Fruit fly (Drosophila melanogaster): ENCODE results near the gene Tyler.

The Tyler gene

dm6 chrX:19604997-19605396 lies 6.3 kb upstream of the Tyler start, which contains the start of gene CG14207 (continued):
- no peak for TF ChIP-seq CG6276 (GFP tag; optimal IDR thresholded peaks at IDR 0.05)
- TF ChIP-seq topi (GFP tag; optimal IDR thresholded peaks at IDR 0.05) = no peak
- no peak for TF ChIP-seq cyc (GFP tag; optimal IDR thresholded peaks at IDR 0.05)
- TF ChIP-seq CG6163 (GFP tag; IDR thresholded peaks at IDR 0.05) = peak; percentile 47; the same call in 1 of the 3 replicates
- no peak for TF ChIP-seq Eip93F (GFP tag; optimal IDR thresholded peaks at IDR 0.05)
- no peak for TF ChIP-seq pdm3 (GFP tag; optimal IDR thresholded peaks at IDR 0.05)
- no peak for TF ChIP-seq Gug (GFP tag; IDR thresholded peaks at IDR 0.05)
- TF ChIP-seq Hr38 (GFP tag; optimal IDR thresholded peaks at IDR 0.05) = no peak
- TF ChIP-seq fd59A (GFP tag; optimal IDR thresholded peaks at IDR 0.05) = no peak
- no peak for TF ChIP-seq CG11294 (GFP tag; IDR thresholded peaks at IDR 0.05)
- TF ChIP-seq salr (GFP tag; optimal IDR thresholded peaks at IDR 0.05) = no peak
- TF ChIP-seq CG8319 (GFP tag; optimal IDR thresholded peaks at IDR 0.05) = no peak

- no peak for TF ChIP-seq Eip78C (GFP tag)
- TF ChIP-seq net (GFP tag; optimal IDR thresholded peaks at IDR 0.05) = peak; percentile 10
- no peak for TF ChIP-seq CG10669 (GFP tag; optimal IDR thresholded peaks at IDR 0.05)
- TF ChIP-seq fkh (GFP tag; optimal IDR thresholded peaks at IDR 0.05) = peak; percentile 37
Measured at dm6 chrX:19605915-19606314, 5.4 kb upstream of the Tyler start.

- TF ChIP-seq topi (GFP tag; optimal IDR thresholded peaks at IDR 0.05) = no peak
- TF ChIP-seq CG6276 (GFP tag; optimal IDR thresholded peaks at IDR 0.05) = no peak
- no peak for TF ChIP-seq CG10669 (GFP tag; optimal IDR thresholded peaks at IDR 0.05)
- TF ChIP-seq CG10631 (GFP tag; optimal IDR thresholded peaks at IDR 0.05) = no peak
- TF ChIP-seq Ets21C (GFP tag; optimal IDR thresholded peaks at IDR 0.05) = no peak
- TF ChIP-seq Blimp-1 (GFP tag; optimal IDR thresholded peaks at IDR 0.05) = no peak
- TF ChIP-seq spab (GFP tag; optimal IDR thresholded peaks at IDR 0.05) = no peak
- no peak for TF ChIP-seq CG34406 (GFP tag; optimal IDR thresholded peaks at IDR 0.05)
Measured at dm6 chrX:19606558-19606957, 4.8 kb upstream of the Tyler start.

dm6 chrX:19606971-19607370 lies 4.4 kb upstream of the Tyler start:
- TF ChIP-seq CG8632 (GFP tag; optimal IDR thresholded peaks at IDR 0.05) (no peak), svp (GFP tag) (peak; percentile 77), Blimp-1 (GFP tag; optimal IDR thresholded peaks at IDR 0.05) (no peak), CG11902 (GFP tag; optimal IDR thresholded peaks at IDR 0.05) (no peak), CG10669 (GFP tag; optimal IDR thresholded peaks at IDR 0.05) (no peak), esn (GFP tag; optimal IDR thresholded peaks at IDR 0.05) (no peak)

dm6 chrX:19608042-19608609 lies 3.2 kb upstream of the Tyler start:
- TF ChIP-seq Gug (GFP tag; IDR thresholded peaks at IDR 0.05) (no peak), Sox14 (GFP tag; optimal IDR thresholded peaks at IDR 0.05) (no peak), CG32006 (GFP tag; optimal IDR thresholded peaks at IDR 0.05) (no peak), fkh (GFP tag; optimal IDR thresholded peaks at IDR 0.05) (peak; percentile 77), Eip78C (GFP tag) (peak; percentile 18), vri (GFP tag; optimal IDR thresholded peaks at IDR 0.05) (peak; percentile 57)

- TF ChIP-seq Gug (GFP tag; IDR thresholded peaks at IDR 0.05) = no peak
- TF ChIP-seq CG3032 (tag; optimal IDR thresholded peaks at IDR 0.05) = no peak
- peak; percentile 64 for TF ChIP-seq CG6854 (GFP tag; optimal IDR thresholded peaks at IDR 0.05)
- peak; percentile 63 for TF ChIP-seq CG1621 (tag; optimal IDR thresholded peaks at IDR 0.05)
- TF ChIP-seq fkh (GFP tag; optimal IDR thresholded peaks at IDR 0.05) = peak; percentile 29
- TF ChIP-seq cyc (GFP tag; optimal IDR thresholded peaks at IDR 0.05) = peak; percentile 1
- peak; percentile 49 for TF ChIP-seq CG34406 (GFP tag; optimal IDR thresholded peaks at IDR 0.05)
- peak; percentile 56; the same call in 1 of the 3 replicates for TF ChIP-seq CG6163 (GFP tag; IDR thresholded peaks at IDR 0.05)
- peak; percentile 70 for TF ChIP-seq esn (GFP tag; optimal IDR thresholded peaks at IDR 0.05)
- peak; percentile 44 for TF ChIP-seq lz (GFP tag; optimal IDR thresholded peaks at IDR 0.05)
- no peak for TF ChIP-seq CG8319 (GFP tag; optimal IDR thresholded peaks at IDR 0.05)
- TF ChIP-seq CG6792 (GFP tag; optimal IDR thresholded peaks at IDR 0.05) = peak; percentile 30
Measured at dm6 chrX:19613473-19613872, 2.1 kb downstream of the Tyler start.
